Worm (Caenorhabditis elegans): ENCODE data around the gene nspe-1.

Gene nspe-1

DNA sequence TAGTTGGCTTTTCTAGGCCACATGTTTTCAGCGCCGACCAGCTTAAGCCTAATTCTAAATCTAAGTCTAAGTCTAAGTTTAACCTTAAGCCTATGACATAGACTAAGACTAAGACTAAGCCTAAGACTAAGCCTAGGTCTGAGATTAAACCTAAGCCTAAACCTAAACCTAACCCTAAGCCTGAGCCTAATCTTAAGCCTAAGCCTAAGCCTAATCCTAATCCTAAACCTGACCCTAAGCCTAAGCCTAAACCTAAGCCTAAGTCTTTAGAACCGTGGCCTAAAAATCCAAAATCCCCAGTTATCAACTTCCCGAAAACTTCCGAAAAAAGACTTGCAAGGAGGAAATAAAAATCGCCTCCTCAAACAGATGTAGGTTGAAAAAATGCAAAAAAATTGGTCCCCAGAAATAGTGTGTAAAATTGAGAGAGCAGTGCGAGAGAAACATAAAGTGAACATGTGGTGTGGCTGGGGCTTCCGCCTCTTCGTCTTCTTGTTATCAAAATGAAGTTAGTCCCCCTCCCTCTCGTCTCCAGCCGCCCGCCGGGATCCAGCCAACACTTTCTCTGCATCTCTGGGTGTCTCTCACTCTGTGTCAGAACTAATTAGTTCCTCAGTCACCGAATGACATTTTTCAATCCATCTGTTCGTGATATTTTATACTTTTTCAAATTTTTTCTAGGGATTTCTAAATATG is 39.2 kb upstream of the nspe-1 start (continued):
- TF ChIP-seq nhr-12 (tag; optimal IDR thresholded peaks at IDR 0.05): no peak

- TF ChIP-seq nhr-129 (tag; optimal IDR thresholded peaks at IDR 0.05) (peak; percentile 3), snpc-4 (tag; optimal IDR thresholded peaks at IDR 0.05) (peak; percentile 14), egl-27 (tag; optimal IDR thresholded peaks at IDR 0.05) (no peak)
Measured at ce11 chrII:12658409-12658808, 37.7 kb upstream of the nspe-1 start.

DNA sequence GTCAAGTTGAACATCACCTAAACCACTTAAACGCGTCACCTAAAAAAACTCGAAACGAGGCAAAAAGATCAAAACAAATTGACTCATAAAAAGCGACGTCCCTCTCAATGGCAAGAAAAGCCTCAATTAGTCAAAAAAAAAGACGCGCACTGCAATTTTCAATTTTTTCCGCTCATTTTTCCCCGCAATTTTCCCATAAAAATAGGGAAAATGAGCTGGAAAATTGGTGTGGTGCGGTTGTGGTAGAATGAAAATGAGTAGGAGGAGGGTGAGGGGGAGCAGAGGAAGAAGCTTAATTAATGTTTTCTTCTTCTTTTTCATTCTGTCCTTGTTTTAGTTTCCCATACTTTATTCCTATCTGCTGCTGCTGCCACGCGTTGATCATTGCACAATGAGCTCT is 37.0 kb upstream of the nspe-1 start:
- TF ChIP-seq nhr-129 (tag; optimal IDR thresholded peaks at IDR 0.05): no peak
- TF ChIP-seq nhr-6 (tag; optimal IDR thresholded peaks at IDR 0.05): no peak
- TF ChIP-seq nhr-23 (tag; optimal IDR thresholded peaks at IDR 0.05): no peak

ce11 chrII:12655816-12656215 is 35.2 kb upstream of the nspe-1 start:
- no peak for TF ChIP-seq unc-55 (GFP tag; optimal IDR thresholded peaks at IDR 0.05)
- TF ChIP-seq blmp-1 (tag; optimal IDR thresholded peaks at IDR 0.05; ENCODE audit: insufficient read depth): no peak
- TF ChIP-seq sma-9 (GFP tag; optimal IDR thresholded peaks at IDR 0.05): no peak
- TF ChIP-seq sma-9 (tag; optimal IDR thresholded peaks at IDR 0.05): no peak
- no peak for TF ChIP-seq nhr-12 (tag; optimal IDR thresholded peaks at IDR 0.05)
- TF ChIP-seq ama-1 (optimal IDR thresholded peaks at IDR 0.05): no peak
- no peak for TF ChIP-seq Y55F3AM.14 (GFP tag; optimal IDR thresholded peaks at IDR 0.05)
- TF ChIP-seq peb-1 (tag; optimal IDR thresholded peaks at IDR 0.05): no peak

ce11 chrII:12654447-12654846 is 33.8 kb upstream of the nspe-1 start, which contains the start of gene rgs-4:
rgs-4 (plus strand) TSS chrII:12654747.
- TF ChIP-seq mab-5 (tag; optimal IDR thresholded peaks at IDR 0.05): no peak
- TF ChIP-seq sem-4 (tag; optimal IDR thresholded peaks at IDR 0.05): no peak
- no peak for TF ChIP-seq ztf-1 (GFP tag; conservative IDR thresholded peaks at IDR 0.05)
- no peak for TF ChIP-seq F13H6.1 (tag; optimal IDR thresholded peaks at IDR 0.05)
- TF ChIP-seq ztf-11 (tag; optimal IDR thresholded peaks at IDR 0.05): no peak
- TF ChIP-seq unc-62 (GFP tag; optimal IDR thresholded peaks at IDR 0.05): no peak
- TF ChIP-seq zag-1 (tag; optimal IDR thresholded peaks at IDR 0.05): no peak
- no peak for TF ChIP-seq peb-1 (tag; optimal IDR thresholded peaks at IDR 0.05)
- no peak for TF ChIP-seq gmeb-1 (tag; optimal IDR thresholded peaks at IDR 0.05)
- TF ChIP-seq mdl-1 (tag; optimal IDR thresholded peaks at IDR 0.05): no peak
- TF ChIP-seq unc-55 (GFP tag; optimal IDR thresholded peaks at IDR 0.05): no peak
- no peak for TF ChIP-seq nhr-10 (tag; optimal IDR thresholded peaks at IDR 0.05)
- TF ChIP-seq lsy-2 (tag; optimal IDR thresholded peaks at IDR 0.05): no peak

DNA sequence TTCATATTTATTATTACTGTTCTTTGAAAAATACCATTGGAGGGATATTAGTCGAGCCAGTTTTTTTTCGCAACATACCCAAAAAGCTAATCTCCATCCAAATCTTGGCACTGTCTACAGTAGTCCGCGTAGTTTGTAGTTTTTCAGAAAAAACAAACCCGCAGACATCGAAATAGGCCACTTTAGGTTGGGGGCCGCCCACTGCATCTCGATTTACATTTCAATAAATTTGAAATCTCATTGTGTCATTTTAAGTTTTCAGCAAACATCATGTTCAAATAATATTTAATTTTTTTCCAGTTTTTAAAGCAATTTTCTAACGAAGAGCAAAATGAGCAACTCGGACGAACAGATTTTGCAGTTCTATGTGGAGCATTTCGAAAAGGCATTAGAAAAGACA is 19.7 kb upstream of the nspe-1 start, which contains the start of gene nhr-235:
Gene nhr-235, plus strand, starts transcription at position 301 of the 400 bp plus-strand sequence.
- no peak for TF ChIP-seq C34F6.9 (tag; optimal IDR thresholded peaks at IDR 0.05)
- TF ChIP-seq nhr-11 (tag; optimal IDR thresholded peaks at IDR 0.05): no peak
- no peak for TF ChIP-seq R02D3.7 (tag; optimal IDR thresholded peaks at IDR 0.05)
- TF ChIP-seq crh-2 (tag; optimal IDR thresholded peaks at IDR 0.05): no peak
- TF ChIP-seq ceh-82 (tag; optimal IDR thresholded peaks at IDR 0.05): no peak
- no peak for TF ChIP-seq snpc-4 (tag; optimal IDR thresholded peaks at IDR 0.05)
- no peak for TF ChIP-seq unc-39 (tag; optimal IDR thresholded peaks at IDR 0.05)
- no peak for TF ChIP-seq nhr-12 (tag; optimal IDR thresholded peaks at IDR 0.05)
- TF ChIP-seq dmd-4 (tag; optimal IDR thresholded peaks at IDR 0.05): no peak
- TF ChIP-seq sem-4 (tag; optimal IDR thresholded peaks at IDR 0.05): no peak
- no peak for TF ChIP-seq sma-9 (GFP tag; optimal IDR thresholded peaks at IDR 0.05)
- no peak for TF ChIP-seq sma-9 (tag; optimal IDR thresholded peaks at IDR 0.05)
- TF ChIP-seq gmeb-1 (tag; optimal IDR thresholded peaks at IDR 0.05): no peak
- TF ChIP-seq elt-1 (tag; optimal IDR thresholded peaks at IDR 0.05): no peak
- TF ChIP-seq blmp-1 (tag; optimal IDR thresholded peaks at IDR 0.05; ENCODE audit: insufficient read depth): no peak
- TF ChIP-seq nhr-237 (tag; optimal IDR thresholded peaks at IDR 0.05): no peak
- TF ChIP-seq nhr-77 (tag; optimal IDR thresholded peaks at IDR 0.05): no peak
- no peak for TF ChIP-seq unc-62 (GFP tag; optimal IDR thresholded peaks at IDR 0.05)
- no peak for TF ChIP-seq lin-11 (tag; optimal IDR thresholded peaks at IDR 0.05)

Data from whole organism, L2 larva.